Fruit fly (Drosophila melanogaster) ovary, adult (tissue): ENCODE measurements around the gene Gdi.

Experiments
- CG17801 ChIP-seq: fragments of 200-800 bp; optimal IDR thresholded peaks from 2 replicates; lab custom pipeline; 2019; ENCODE audit warnings: missing biosample characterization, mild to moderate bottlenecking, missing genetic modification characterization, moderate library complexity; ENCODE audit not compliant: partially characterized antibody

The Gdi gene

dm6 chr2L:9494663-9495417 lies at the start of gene Gdi:
TSS of gene Gdi (minus strand) at chr2L:9494876.
- TF ChIP-seq CG17801 (GFP tag; lab: Kevin White, UChicago) = no peak

- TF ChIP-seq CG17801 (GFP tag; lab: Kevin White, UChicago) = no peak
Measured at dm6 chr2L:9543871-9544270, 49.2 kb upstream of the Gdi start, which contains the start of gene CG13113. TSS of gene CG13113 (plus strand) at chr2L:9544171.

- no peak for TF ChIP-seq CG17801 (GFP tag; lab: Kevin White, UChicago)
Measured at dm6 chr2L:9542578-9542977, 47.9 kb upstream of the Gdi start, which contains the start of gene Cpr30B. TSS of gene Cpr30B (plus strand) at chr2L:9542878.

- TF ChIP-seq CG17801 (GFP tag; lab: Kevin White, UChicago) = peak; percentile 19
Measured at dm6 chr2L:9539988-9540573, 45.4 kb upstream of the Gdi start, which contains the start of gene CG17855. TSS of gene CG17855 (plus strand) at chr2L:9540523.

- no peak for TF ChIP-seq CG17801 (GFP tag; lab: Kevin White, UChicago)
Measured at dm6 chr2L:9529858-9530378, 35.2 kb upstream of the Gdi start.

dm6 chr2L:9528215-9528614 lies 33.5 kb upstream of the Gdi start, which contains the start of gene CG31883:
TSS of gene CG31883 (plus strand) at chr2L:9528515.
- TF ChIP-seq CG17801 (GFP tag; lab: Kevin White, UChicago) = no peak

- no peak for TF ChIP-seq CG17801 (GFP tag; lab: Kevin White, UChicago)
Measured at dm6 chr2L:9526518-9526917, 31.8 kb upstream of the Gdi start.

dm6 chr2L:9525719-9526118 lies 31.0 kb upstream of the Gdi start:
- peak; percentile 15 for TF ChIP-seq CG17801 (GFP tag; lab: Kevin White, UChicago)

dm6 chr2L:9524915-9525314 lies 30.2 kb upstream of the Gdi start:
- TF ChIP-seq CG17801 (GFP tag; lab: Kevin White, UChicago) = no peak

dm6 chr2L:9522766-9523174 lies 28.1 kb upstream of the Gdi start:
- TF ChIP-seq CG17801 (GFP tag; lab: Kevin White, UChicago) = no peak

- peak; percentile 99 for TF ChIP-seq CG17801 (GFP tag; lab: Kevin White, UChicago)
Measured at dm6 chr2L:9520886-9521868, 26.5 kb upstream of the Gdi start, which contains the start of gene Oatp30B. TSS of gene Oatp30B (plus strand) at chr2L:9521210.

dm6 chr2L:9513771-9514170 lies 19.1 kb upstream of the Gdi start:
- TF ChIP-seq CG17801 (GFP tag; lab: Kevin White, UChicago) = no peak

- no peak for TF ChIP-seq CG17801 (GFP tag; lab: Kevin White, UChicago)
Measured at dm6 chr2L:9512401-9513198, 17.9 kb upstream of the Gdi start.

- TF ChIP-seq CG17801 (GFP tag; lab: Kevin White, UChicago) = no peak
Measured at dm6 chr2L:9510429-9510828, 15.8 kb upstream of the Gdi start.
